Worm (Caenorhabditis elegans): ENCODE data around the gene clec-60.

DNA sequence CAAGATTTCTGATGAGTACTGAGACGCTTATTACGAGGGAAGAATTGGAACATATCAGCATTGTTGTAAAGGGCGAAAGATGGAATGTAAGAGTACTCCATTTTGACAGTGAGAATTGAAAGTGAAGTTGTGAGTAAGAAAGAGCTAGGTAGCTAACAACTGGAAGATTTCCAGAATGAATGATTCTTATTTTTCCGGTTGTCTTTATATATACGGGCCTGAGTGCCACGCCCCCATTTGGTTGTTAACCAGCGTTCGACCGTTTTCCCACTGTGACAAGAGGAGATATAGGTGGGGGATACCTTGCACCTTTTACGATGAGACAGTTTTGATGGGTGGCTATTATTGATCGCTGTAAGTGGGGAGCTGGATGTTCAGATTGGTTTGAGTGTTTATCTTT lies 10.4 kb downstream of the clec-60 start, which contains the start of gene ZK666.1:
- no peak for TF ChIP-seq ama-1 (optimal IDR thresholded peaks at IDR 0.05)
- TF ChIP-seq sea-1 (GFP tag; conservative IDR thresholded peaks at IDR 0.05), result no peak
- no peak for TF ChIP-seq tbx-11 (GFP tag; IDR thresholded peaks at IDR 0.05)
- TF ChIP-seq aly-1 (tag; optimal IDR thresholded peaks at IDR 0.05), result no peak
- no peak for TF ChIP-seq flt-1 (GFP tag; IDR thresholded peaks at IDR 0.05)
- TF ChIP-seq ceh-36 (tag; optimal IDR thresholded peaks at IDR 0.05), result no peak
- no peak for TF ChIP-seq hmbx-1 (tag; optimal IDR thresholded peaks at IDR 0.05)
- TF ChIP-seq F13C5.2 (tag; optimal IDR thresholded peaks at IDR 0.05), result no peak
